Fruit fly (Drosophila melanogaster): Measurements from ENCODE around the gene CG32284.
A peak's percentile ranks its signal among the peaks of the same experiment; 100 is the strongest.

The CG32284 gene

DNA sequence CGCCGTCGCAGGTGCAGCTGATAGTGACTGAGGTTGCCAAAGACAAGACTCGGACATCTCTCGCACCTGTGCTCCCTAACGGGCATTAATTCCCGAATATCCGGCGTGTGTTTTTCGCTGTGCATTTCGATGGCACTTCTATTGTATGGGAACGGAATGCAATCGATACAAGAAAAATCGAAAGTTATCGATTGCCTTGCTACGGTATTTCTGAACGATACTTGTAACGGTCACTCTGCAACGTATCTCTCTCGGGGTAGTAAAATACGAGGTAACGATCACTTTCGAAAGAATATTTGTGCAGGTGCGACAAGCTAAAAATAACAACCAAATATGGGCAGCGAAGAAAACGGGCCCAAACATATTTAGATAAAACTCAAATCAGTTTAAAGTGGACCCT, 21.5 kb upstream of the CG32284 start, which contains the start of gene CG32280 (continued):
- TF ChIP-seq chif (GFP tag; optimal IDR thresholded peaks at IDR 0.05) (no peak), CG16813 (GFP tag; IDR thresholded peaks at IDR 0.05; ENCODE audit: partially characterized antibody) (peak; percentile 82), CG17361 (GFP tag; IDR thresholded peaks at IDR 0.05) (0 out of 3 replicates have a peak, but pooled peaks have one; percentile 12), CG18011 (GFP tag; optimal IDR thresholded peaks at IDR 0.05) (no peak), lola (GFP tag; optimal IDR thresholded peaks at IDR 0.05) (no peak), CG17328 (GFP tag; IDR thresholded peaks at IDR 0.05) (no peak)

- TF ChIP-seq HmgD (GFP tag; optimal IDR thresholded peaks at IDR 0.05) (no peak), PHDP (tag; optimal IDR thresholded peaks at IDR 0.05) (no peak), CG3065 (GFP tag; optimal IDR thresholded peaks at IDR 0.05) (peak; percentile 85), kah (GFP tag; optimal IDR thresholded peaks at IDR 0.05) (peak; percentile 61), Hr78 (GFP tag; optimal IDR thresholded peaks at IDR 0.05) (no peak), CG6813 (GFP tag; optimal IDR thresholded peaks at IDR 0.05) (no peak), Fer1 (GFP tag; optimal IDR thresholded peaks at IDR 0.05) (no peak), crol (GFP tag; IDR thresholded peaks at IDR 0.05) (peak; percentile 66), CG11085 (GFP tag; IDR thresholded peaks at IDR 0.05) (no peak), sna (GFP tag; IDR thresholded peaks at IDR 0.05; ENCODE audit: partially characterized antibody) (no peak), YL-1 (GFP tag; optimal IDR thresholded peaks at IDR 0.05) (no peak), Meics (GFP tag; optimal IDR thresholded peaks at IDR 0.05) (no peak), CG34376 (GFP tag; optimal IDR thresholded peaks at IDR 0.05) (peak; percentile 26), twi (tag; optimal IDR thresholded peaks at IDR 0.05) (peak; percentile 56), cg (GFP tag; optimal IDR thresholded peaks at IDR 0.05) (peak; percentile 54), Dip2 (GFP tag; IDR thresholded peaks at IDR 0.05) (no peak), ftz-f1 (GFP tag; optimal IDR thresholded peaks at IDR 0.05) (peak; percentile 52), CG15269 (tag; optimal IDR thresholded peaks at IDR 0.05) (no peak), sr (GFP tag; IDR thresholded peaks at IDR 0.05) (0 out of 3 replicates have a peak, but pooled peaks have one; percentile 29), rib (GFP tag; IDR thresholded peaks at IDR 0.05) (0 out of 2 replicates have a peak, but pooled peaks have one; percentile 9)
Measured at dm6 chr3L:3165399-3165798, 21.1 kb upstream of the CG32284 start.

DNA sequence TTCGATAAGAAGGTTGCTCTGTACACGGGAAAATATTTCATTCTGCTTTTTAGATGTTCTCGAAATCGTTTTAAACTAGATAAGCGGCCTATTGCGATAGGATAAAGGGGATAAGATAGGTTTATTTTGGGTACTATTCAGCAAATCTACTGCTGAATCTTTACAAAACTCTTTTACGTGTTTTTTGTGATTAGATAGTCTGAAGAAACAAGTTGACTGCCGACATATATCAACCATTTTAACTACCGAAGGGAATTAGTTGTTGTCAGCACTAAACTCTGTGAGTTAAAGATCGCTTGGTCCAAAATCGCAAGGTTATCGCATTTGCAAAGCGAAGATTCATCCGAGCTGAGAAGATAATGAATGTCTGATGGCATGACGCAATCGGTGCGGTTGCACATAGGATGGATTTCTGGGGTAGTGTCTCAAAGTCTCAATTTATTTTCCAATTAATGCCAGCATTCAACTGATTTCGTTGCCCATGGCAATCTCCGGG, 20.2 kb upstream of the CG32284 start, which contains the start of gene Asciz:
Gene Asciz (minus strand): TSS at position 51 of the 496 bp plus-strand sequence.
- TF ChIP-seq kah (GFP tag; optimal IDR thresholded peaks at IDR 0.05) = no peak
- peak; percentile 28; the same call in 1 of the 2 replicates for TF ChIP-seq Rfx (GFP tag; IDR thresholded peaks at IDR 0.05)
- peak; percentile 4 for TF ChIP-seq CG15479 (GFP tag; optimal IDR thresholded peaks at IDR 0.05)
- TF ChIP-seq Aef1 (GFP tag; IDR thresholded peaks at IDR 0.05) = no peak
- TF ChIP-seq peb (GFP tag; IDR thresholded peaks at IDR 0.05) = no peak

DNA sequence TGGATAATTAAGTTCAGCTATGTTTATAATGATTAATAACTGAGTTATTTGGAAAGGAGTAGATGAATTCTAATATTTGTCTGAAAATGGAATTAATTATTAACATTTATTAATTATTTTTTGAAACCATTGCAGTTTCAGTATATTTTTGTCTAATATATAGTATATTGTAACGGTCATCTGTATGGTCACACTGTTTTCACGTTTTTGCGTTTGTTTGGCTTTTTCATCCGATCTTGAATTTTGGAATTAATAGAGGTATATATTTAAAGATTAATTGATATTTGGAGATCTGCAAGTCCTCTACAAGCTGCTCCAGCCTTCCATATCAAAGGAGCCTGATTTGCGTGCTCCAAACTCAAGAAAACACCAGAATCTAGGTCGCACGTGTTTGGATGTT, 17.4 kb upstream of the CG32284 start, which contains the start of the genes CG32278 and CG32281:
Gene CG32278 (plus strand): TSS at position 180 of the 400 bp plus-strand sequence.
Gene CG32281 (plus strand): TSS at position 269 of the 400 bp plus-strand sequence.
- TF ChIP-seq unpg (GFP tag; optimal IDR thresholded peaks at IDR 0.05) (no peak), YL-1 (GFP tag; optimal IDR thresholded peaks at IDR 0.05) (peak; percentile 40), stwl (tag; optimal IDR thresholded peaks at IDR 0.05) (peak; percentile 41), Max (GFP tag; optimal IDR thresholded peaks at IDR 0.05) (peak; percentile 9), esg (GFP tag; conservative IDR thresholded peaks at IDR 0.05) (no peak), Ets65A (GFP tag) (no peak), CG34422 (GFP tag; IDR thresholded peaks at IDR 0.05) (no peak), CG15073 (GFP tag; optimal IDR thresholded peaks at IDR 0.05) (no peak), CG17385 (GFP tag; optimal IDR thresholded peaks at IDR 0.05) (no peak), E2f1 (GFP tag; IDR thresholded peaks at IDR 0.05) (no peak), CG12942 (GFP tag; optimal IDR thresholded peaks at IDR 0.05) (no peak), BEAF-32 (GFP tag; optimal IDR thresholded peaks at IDR 0.05) (peak; percentile 11), MBD-R2 (GFP tag; IDR thresholded peaks at IDR 0.05) (peak; percentile 19; the same call in 1 of the 2 replicates), CG2129 (GFP tag; IDR thresholded peaks at IDR 0.05; ENCODE audit: partially characterized antibody) (no peak), vfl (GFP tag; optimal IDR thresholded peaks at IDR 0.05) (no peak), CG3995 (GFP tag; optimal IDR thresholded peaks at IDR 0.05) (peak; percentile 67), CG17612 (GFP tag; IDR thresholded peaks at IDR 0.05) (no peak), Lim3 (GFP tag; IDR thresholded peaks at IDR 0.05) (no peak)

Data from whole organism, embryonic.